Worm (Caenorhabditis elegans): ENCODE measurements around the gene C01G10.7.

The C01G10.7 gene

ce11 chrV:15082291-15082690 lies 3.3 kb upstream of the C01G10.7 start, which contains the start of the genes C01G10.10 and C01G10.9 (continued):
- TF ChIP-seq ZK185.1 (tag; optimal IDR thresholded peaks at IDR 0.05; ENCODE audit: poor library complexity, severe bottlenecking), result peak; percentile 76
- no peak for TF ChIP-seq D2030.7 (GFP tag; IDR thresholded peaks at IDR 0.05)
- 0 out of 2 replicates have a peak, but pooled peaks have one; percentile 18 for TF ChIP-seq dox-1 (GFP tag; IDR thresholded peaks at IDR 0.05)
- TF ChIP-seq snpc-4 (GFP tag; optimal IDR thresholded peaks at IDR 0.05), result no peak
- TF ChIP-seq snpc-4 (tag; optimal IDR thresholded peaks at IDR 0.05), result peak in 2 of 4 experiments; percentile 32 to 54
- peak in 1 of 2 experiments; percentile 54 for TF ChIP-seq let-607 (tag; optimal IDR thresholded peaks at IDR 0.05)
- TF ChIP-seq F37B4.10 (GFP tag; IDR thresholded peaks at IDR 0.05), result no peak
- peak; percentile 16 for TF ChIP-seq F23B12.7 (tag; optimal IDR thresholded peaks at IDR 0.05; ENCODE audit: insufficient read depth)
- TF ChIP-seq him-1 (tag; optimal IDR thresholded peaks at IDR 0.05), result peak; percentile 28
- TF ChIP-seq snpc-1.1 (tag; optimal IDR thresholded peaks at IDR 0.05; ENCODE audit: insufficient read depth), result no peak
- no peak for TF ChIP-seq ccch-3 (GFP tag; optimal IDR thresholded peaks at IDR 0.05)
- TF ChIP-seq unc-130 (GFP tag; optimal IDR thresholded peaks at IDR 0.05), result peak; percentile 82
- TF ChIP-seq bed-2 (GFP tag; IDR thresholded peaks at IDR 0.05), result 0 out of 2 replicates have a peak, but pooled peaks have one; percentile 42
- TF ChIP-seq ceh-58 (GFP tag; IDR thresholded peaks at IDR 0.05), result no peak
- no peak for TF ChIP-seq sdz-38 (tag; optimal IDR thresholded peaks at IDR 0.05)

- peak; percentile 40 for TF ChIP-seq hmg-1.2 (GFP tag; IDR thresholded peaks at IDR 0.05)
- peak; percentile 34 for TF ChIP-seq T07F8.4 (tag; optimal IDR thresholded peaks at IDR 0.05)
- peak; percentile 82 for TF ChIP-seq athp-1 (tag; optimal IDR thresholded peaks at IDR 0.05)
- TF ChIP-seq B0336.3 (GFP tag; IDR thresholded peaks at IDR 0.05), result peak; percentile 82
- TF ChIP-seq nfya-1 (tag; optimal IDR thresholded peaks at IDR 0.05; ENCODE audit: borderline replicate concordance, insufficient read depth), result no peak
- TF ChIP-seq F55B11.4 (tag; optimal IDR thresholded peaks at IDR 0.05; ENCODE audit: borderline replicate concordance, insufficient read depth), result no peak
- TF ChIP-seq akir-1 (GFP tag; optimal IDR thresholded peaks at IDR 0.05), result no peak
- no peak for TF ChIP-seq ets-4 (GFP tag; optimal IDR thresholded peaks at IDR 0.05)
- peak; percentile 22 for TF ChIP-seq F10E7.11 (tag; optimal IDR thresholded peaks at IDR 0.05)
- no peak for TF ChIP-seq cebp-1 (GFP tag; IDR thresholded peaks at IDR 0.05)
- peak; percentile 65 for TF ChIP-seq cebp-1 (tag; optimal IDR thresholded peaks at IDR 0.05)
- peak; percentile 57 for TF ChIP-seq chd-7 (tag; optimal IDR thresholded peaks at IDR 0.05)
- peak; percentile 18 for TF ChIP-seq atf-7 (tag; optimal IDR thresholded peaks at IDR 0.05)
- TF ChIP-seq nhr-120 (GFP tag; IDR thresholded peaks at IDR 0.05), result no peak
- no peak for TF ChIP-seq let-526 (GFP tag; IDR thresholded peaks at IDR 0.05)
- peak; percentile 33 for TF ChIP-seq zim-3 (tag; optimal IDR thresholded peaks at IDR 0.05)
- TF ChIP-seq K12H6.12 (tag; optimal IDR thresholded peaks at IDR 0.05), result no peak
- peak; percentile 6 for TF ChIP-seq nhr-90 (tag; optimal IDR thresholded peaks at IDR 0.05)
- no peak for TF ChIP-seq bed-1 (GFP tag; IDR thresholded peaks at IDR 0.05)
- peak; percentile 14 for TF ChIP-seq attf-5 (GFP tag; optimal IDR thresholded peaks at IDR 0.05)
- no peak for TF ChIP-seq madf-10 (tag; optimal IDR thresholded peaks at IDR 0.05)
- no peak for TF ChIP-seq ztf-6 (GFP tag; IDR thresholded peaks at IDR 0.05)
- TF ChIP-seq pbrm-1 (GFP tag; IDR thresholded peaks at IDR 0.05), result no peak
- TF ChIP-seq cebp-2 (GFP tag; IDR thresholded peaks at IDR 0.05), result 0 out of 2 replicates have a peak, but pooled peaks have one; percentile 35
- TF ChIP-seq him-1 (tag; optimal IDR thresholded peaks at IDR 0.05), result no peak
- no peak for TF ChIP-seq ccch-3 (GFP tag; optimal IDR thresholded peaks at IDR 0.05)
- no peak for TF ChIP-seq F22D6.2 (tag; optimal IDR thresholded peaks at IDR 0.05)
- TF ChIP-seq snpc-4 (GFP tag; optimal IDR thresholded peaks at IDR 0.05), result no peak
- TF ChIP-seq snpc-4 (tag; optimal IDR thresholded peaks at IDR 0.05), result peak in 1 of 4 experiments; percentile 28
- no peak for TF ChIP-seq egl-44 (GFP tag; IDR thresholded peaks at IDR 0.05)
- TF ChIP-seq ztf-25 (GFP tag; IDR thresholded peaks at IDR 0.05), result no peak
- no peak for TF ChIP-seq mxl-1 (tag; optimal IDR thresholded peaks at IDR 0.05)
- TF ChIP-seq gei-17 (GFP tag; optimal IDR thresholded peaks at IDR 0.05), result no peak
- peak; percentile 30 for TF ChIP-seq lsl-1 (GFP tag; optimal IDR thresholded peaks at IDR 0.05)
- no peak for TF ChIP-seq ceh-100 (GFP tag; IDR thresholded peaks at IDR 0.05)
- peak; percentile 51; the same call in 1 of the 2 replicates for TF ChIP-seq mcd-1 (GFP tag; IDR thresholded peaks at IDR 0.05)
Measured at ce11 chrV:15083659-15084058, 1.9 kb upstream of the C01G10.7 start.

Data from whole organism, young adult.